Fruit fly (Drosophila melanogaster) whole organism, wandering third instar larva: Measurements from ENCODE around the gene CG34308.

ENCODE experiments used
- Abd-B ChIP-seq: fragments of >200 bp; optimal IDR thresholded peaks from 2 replicates; lab custom pipeline; 2017; ENCODE audit warnings: missing biosample characterization, missing genetic modification characterization
- CG32264 ChIP-seq: fragments of 200-800 bp; sonication (Bioruptor generic); optimal IDR thresholded peaks from 2 replicates; lab custom pipeline; 2016; ENCODE audit warnings: missing biosample characterization, missing genetic modification characterization
- CG9705 ChIP-seq: fragments of 200-800 bp; sonication (Bioruptor generic); optimal IDR thresholded peaks from 2 replicates; lab custom pipeline; 2018; ENCODE audit warnings: missing biosample characterization, mild to moderate bottlenecking, missing genetic modification characterization
- CrebA ChIP-seq: fragments of 200-800 bp; sonication (Bioruptor generic); optimal IDR thresholded peaks from 2 replicates; lab custom pipeline; 2016; ENCODE audit warnings: missing biosample characterization, mild to moderate bottlenecking, missing genetic modification characterization, borderline replicate concordance
- Dfd ChIP-seq: fragments of >200 bp; optimal IDR thresholded peaks from 2 replicates; lab custom pipeline; 2017; ENCODE audit warnings: missing biosample characterization, missing genetic modification characterization
- Dif ChIP-seq: fragments of 200-275, 200-300 bp; sonication (Bioruptor generic); optimal IDR thresholded peaks from 2 replicates; lab custom pipeline; 2018; ENCODE audit warnings: missing biosample characterization, missing genetic modification characterization; ENCODE audit not compliant: partially characterized antibody
- GATAd ChIP-seq: sonication (Bioruptor generic); optimal IDR thresholded peaks from 2 replicates; lab custom pipeline; 2016; ENCODE audit warnings: missing biosample characterization, missing genetic modification characterization
- HLH106 ChIP-seq: fragments of 200-800 bp; optimal IDR thresholded peaks from 3 replicates; lab custom pipeline; 2019; ENCODE audit warnings: missing biosample characterization, mild to moderate bottlenecking, missing genetic modification characterization, moderate library complexity
- Hnf4 ChIP-seq: fragments of 200-800 bp; sonication (Bioruptor generic); optimal IDR thresholded peaks from 2 replicates; lab custom pipeline; 2016; ENCODE audit warnings: missing biosample characterization, mild to moderate bottlenecking, missing genetic modification characterization
- Hr78 ChIP-seq: fragments of >200 bp; optimal IDR thresholded peaks from 2 replicates; lab custom pipeline; 2017; ENCODE audit warnings: missing biosample characterization, missing genetic modification characterization
- Hr83 ChIP-seq: fragments of 200-300 bp; sonication (Bioruptor generic); optimal IDR thresholded peaks from 2 replicates; lab custom pipeline; 2016; ENCODE audit warnings: missing biosample characterization, mild to moderate bottlenecking, missing genetic modification characterization, moderate library complexity; ENCODE audit not compliant: poor library complexity, severe bottlenecking
- Jra ChIP-seq: sonication (Bioruptor generic); optimal IDR thresholded peaks from 2 replicates; lab custom pipeline; 2016; ENCODE audit warnings: missing biosample characterization, missing genetic modification characterization
- Mio ChIP-seq: sonication (Bioruptor generic); optimal IDR thresholded peaks from 2 replicates; lab custom pipeline; 2016; ENCODE audit warnings: missing biosample characterization, missing genetic modification characterization
- Myc ChIP-seq: fragments of >200 bp; optimal IDR thresholded peaks from 2 replicates; lab custom pipeline; 2017
- N ChIP-seq: fragments of >200 bp; optimal IDR thresholded peaks from 2 replicates; lab custom pipeline; 2018; ENCODE audit warnings: missing biosample characterization, missing external identifiers, missing genetic modification characterization
- OdsH ChIP-seq: fragments of 200-800 bp; sonication (Bioruptor generic); optimal IDR thresholded peaks from 2 replicates; lab custom pipeline; 2016; ENCODE audit warnings: missing biosample characterization, mild to moderate bottlenecking, missing genetic modification characterization
- Rel ChIP-seq, 2 experiments: fragments of 200-800 bp; sonication (Bioruptor generic) in 1 of 2; optimal IDR thresholded peaks; 2 replicates in 1 of 2; 3 replicates in 1 of 2; lab custom pipeline; 2016 to 2019; ENCODE audit warnings: mild to moderate bottlenecking in 2 of 2, missing biosample characterization in 2 of 2, missing genetic modification characterization in 2 of 2, moderate library complexity in 1 of 2
- Sp1 ChIP-seq: fragments of 200-800 bp; sonication (Bioruptor generic); optimal IDR thresholded peaks from 3 replicates; lab custom pipeline; 2019; ENCODE audit warnings: missing biosample characterization, mild to moderate bottlenecking, missing genetic modification characterization, moderate library complexity
- Vsx2 ChIP-seq: fragments of 200-300, 225-300 bp; sonication (Bioruptor generic); optimal IDR thresholded peaks from 2 replicates; lab custom pipeline; 2018; ENCODE audit warnings: missing biosample characterization, missing genetic modification characterization; ENCODE audit not compliant: partially characterized antibody
- br ChIP-seq: fragments of 200-800 bp; sonication (Bioruptor generic); optimal IDR thresholded peaks from 2 replicates; lab custom pipeline; 2016; ENCODE audit warnings: missing biosample characterization, missing genetic modification characterization
- brk ChIP-seq: fragments of 200-800 bp; sonication (Bioruptor generic); optimal IDR thresholded peaks from 2 replicates; lab custom pipeline; 2016; ENCODE audit warnings: missing biosample characterization, mild to moderate bottlenecking, missing genetic modification characterization
- dl ChIP-seq, 2 experiments: fragments of 175-275, 200-275 bp in 1 of 2; fragments of 200-275 bp in 1 of 2; sonication (Bioruptor generic); optimal IDR thresholded peaks; lab custom pipeline; 2018; ENCODE audit warnings: mild to moderate bottlenecking in 2 of 2, missing biosample characterization in 2 of 2, missing genetic modification characterization in 2 of 2, moderate library complexity in 2 of 2; ENCODE audit not compliant: partially characterized antibody in 2 of 2, insufficient read depth in 1 of 2
- dmrt93B ChIP-seq: fragments of 200-800 bp; sonication (Bioruptor generic); optimal IDR thresholded peaks from 2 replicates; lab custom pipeline; 2018; ENCODE audit warnings: missing biosample characterization, mild to moderate bottlenecking, missing genetic modification characterization
- dsf ChIP-seq: sonication (Bioruptor generic); optimal IDR thresholded peaks from 2 replicates; lab custom pipeline; 2016; ENCODE audit warnings: missing biosample characterization, missing genetic modification characterization, borderline replicate concordance
- ey ChIP-seq: fragments of 200-800 bp; sonication (Bioruptor generic); optimal IDR thresholded peaks from 2 replicates; lab custom pipeline; 2016; ENCODE audit warnings: missing biosample characterization, missing genetic modification characterization
- foxo ChIP-seq, 2 experiments: fragments of 200-800 bp; sonication (Bioruptor generic); optimal IDR thresholded peaks; 2 replicates in 1 of 2; 3 replicates in 1 of 2; lab custom pipeline; 2016 to 2017; ENCODE audit warnings: missing biosample characterization in 2 of 2, missing genetic modification characterization in 2 of 2
- fru ChIP-seq: fragments of 200-800 bp; sonication (Bioruptor generic); optimal IDR thresholded peaks from 3 replicates; lab custom pipeline; 2016; ENCODE audit warnings: missing biosample characterization, mild to moderate bottlenecking, missing genetic modification characterization
- h ChIP-seq: fragments of 200-800 bp; sonication (Bioruptor generic); optimal IDR thresholded peaks from 3 replicates; lab custom pipeline; 2016; ENCODE audit warnings: missing biosample characterization, mild to moderate bottlenecking, missing genetic modification characterization
- jim ChIP-seq: fragments of 175-275, 200-325 bp; sonication (Bioruptor generic); optimal IDR thresholded peaks from 2 replicates; lab custom pipeline; 2016; ENCODE audit warnings: missing biosample characterization, mild to moderate bottlenecking, missing genetic modification characterization
- lola ChIP-seq: fragments of >200 bp; optimal IDR thresholded peaks from 2 replicates; lab custom pipeline; 2017; ENCODE audit warnings: missing biosample characterization, missing genetic modification characterization
- pan ChIP-seq: fragments of >200 bp; optimal IDR thresholded peaks from 2 replicates; lab custom pipeline; 2017
- psq ChIP-seq: fragments of 200-800 bp; sonication (Bioruptor generic); optimal IDR thresholded peaks from 3 replicates; lab custom pipeline; 2017; ENCODE audit warnings: missing biosample characterization, mild to moderate bottlenecking, missing genetic modification characterization, moderate library complexity
- rgr ChIP-seq: fragments of 200-800 bp; sonication (Bioruptor generic); optimal IDR thresholded peaks from 3 replicates; lab custom pipeline; 2016; ENCODE audit warnings: missing biosample characterization, mild to moderate bottlenecking, missing genetic modification characterization
- sage ChIP-seq: fragments of 200-800 bp; sonication (Bioruptor generic); optimal IDR thresholded peaks from 2 replicates; lab custom pipeline; 2016; ENCODE audit warnings: missing biosample characterization, mild to moderate bottlenecking, missing genetic modification characterization
- sv ChIP-seq: fragments of 200-800 bp; sonication (Bioruptor generic); optimal IDR thresholded peaks from 3 replicates; lab custom pipeline; 2016; ENCODE audit warnings: missing biosample characterization, missing genetic modification characterization
- tai ChIP-seq: sonication (Bioruptor generic); optimal IDR thresholded peaks from 2 replicates; lab custom pipeline; 2016; ENCODE audit warnings: missing biosample characterization, missing genetic modification characterization
- usp ChIP-seq: fragments of >200 bp; optimal IDR thresholded peaks from 2 replicates; lab custom pipeline; 2017; ENCODE audit warnings: missing biosample characterization, missing genetic modification characterization
- woc ChIP-seq: sonication (Bioruptor generic); optimal IDR thresholded peaks from 2 replicates; lab custom pipeline; 2016; ENCODE audit warnings: missing biosample characterization, mild to moderate bottlenecking, missing genetic modification characterization

Gene CG34308

dm6 chr3R:13063746-13064592 is 25.1 kb upstream of the CG34308 start:
- TF ChIP-seq dsf (GFP tag; lab: Kevin White, UChicago) (no peak), Abd-B (GFP tag; lab: Kevin White, UChicago) (peak; percentile 69), OdsH (GFP tag; lab: Kevin White, UChicago) (no peak), Rel (GFP tag; optimal IDR thresholded peaks at IDR 0.05; lab: Kevin White, UChicago) (no peak), Rel (tag; optimal IDR thresholded peaks at IDR 0.05; lab: Kevin White, UChicago) (no peak), Mio (GFP tag; lab: Kevin White, UChicago) (no peak), tai (GFP tag; lab: Kevin White, UChicago) (no peak), GATAd (GFP tag; lab: Kevin White, UChicago) (no peak), lola (GFP tag; lab: Kevin White, UChicago) (no peak), br (no peak), woc (GFP tag; lab: Kevin White, UChicago) (peak; percentile 14), Hr78 (no peak), Jra (GFP tag; lab: Kevin White, UChicago) (peak; percentile 47), dl (GFP tag; optimal IDR thresholded peaks at IDR 0.05; lab: Kevin White, UChicago; ENCODE audit: insufficient read depth in 1 of 2, partially characterized antibody in 2 of 2) (no peak), usp (no peak), brk (GFP tag; lab: Kevin White, UChicago) (no peak), sv (GFP tag; lab: Kevin White, UChicago) (no peak), CG32264 (GFP tag; lab: Kevin White, UChicago) (no peak), Myc (lab: Kevin White, UChicago) (no peak), Sp1 (GFP tag; lab: Kevin White, UChicago) (no peak), dmrt93B (no peak), jim (GFP tag; lab: Kevin White, UChicago) (no peak), fru (no peak), HLH106 (tag; lab: Kevin White, UChicago) (no peak), foxo (GFP tag; optimal IDR thresholded peaks at IDR 0.05; lab: Kevin White, UChicago) (no peak), rgr (GFP tag; lab: Kevin White, UChicago) (no peak), Dfd (GFP tag; lab: Kevin White, UChicago) (peak; percentile 6), N (GFP tag; lab: Kevin White, UChicago) (peak; percentile 97), pan (no peak), psq (GFP tag; lab: Kevin White, UChicago) (no peak), Hnf4 (GFP tag; lab: Kevin White, UChicago) (no peak), h (GFP tag; lab: Kevin White, UChicago) (no peak), Vsx2 (GFP tag; lab: Kevin White, UChicago) (peak; percentile 67), sage (no peak), CrebA (GFP tag; lab: Kevin White, UChicago) (no peak), Dif (peak; percentile 23), CG9705 (GFP tag; lab: Kevin White, UChicago) (no peak), ey (GFP tag; lab: Kevin White, UChicago) (no peak), Hr83 (GFP tag; lab: Kevin White, UChicago) (peak; percentile 53)

- TF ChIP-seq psq (GFP tag; lab: Kevin White, UChicago) = no peak
- no peak for TF ChIP-seq tai (GFP tag; lab: Kevin White, UChicago)
- no peak for TF ChIP-seq CG32264 (GFP tag; lab: Kevin White, UChicago)
- no peak for TF ChIP-seq sv (GFP tag; lab: Kevin White, UChicago)
- no peak for TF ChIP-seq usp
- no peak for TF ChIP-seq foxo (GFP tag; optimal IDR thresholded peaks at IDR 0.05; lab: Kevin White, UChicago)
- no peak for TF ChIP-seq Myc (lab: Kevin White, UChicago)
- no peak for TF ChIP-seq brk (GFP tag; lab: Kevin White, UChicago)
- TF ChIP-seq Vsx2 (GFP tag; lab: Kevin White, UChicago) = no peak
- TF ChIP-seq rgr (GFP tag; lab: Kevin White, UChicago) = no peak
- TF ChIP-seq lola (GFP tag; lab: Kevin White, UChicago) = no peak
- TF ChIP-seq, all 38 proteins: peak for 0
These were observed 23.8 kb upstream of the CG34308 start for dm6 chr3R:13065180-13065757.
